Fruit fly (Drosophila melanogaster) whole organism, embryonic: ENCODE results near the gene CecB.

Source experiments
- Awh ChIP-seq: fragments of 200-800 bp; sonication (Bioruptor generic); IDR thresholded peaks from 2 replicates; pipeline ENCODE4, ENCODE4 v1.3.6; 2022; ENCODE audit warnings: missing biosample characterization, missing genetic modification characterization
- CG10543 ChIP-seq: fragments of 200-800 bp; sonication (Bioruptor generic); optimal IDR thresholded peaks from 3 replicates; lab custom pipeline; 2017; ENCODE audit warnings: missing biosample characterization, mild to moderate bottlenecking, missing genetic modification characterization, moderate library complexity
- CG10654 ChIP-seq: fragments of 200-800 bp; sonication (Bioruptor generic); optimal IDR thresholded peaks from 2 replicates; lab custom pipeline; 2016; ENCODE audit warnings: missing biosample characterization, missing genetic modification characterization
- CG11093 ChIP-seq: fragments of 200-800 bp; sonication (Bioruptor generic); IDR thresholded peaks from 3 replicates; pipeline ENCODE4 v1.3.6; 2022; ENCODE audit warnings: missing biosample characterization, missing genetic modification characterization
- CG11247 ChIP-seq: fragments of 200-800 bp; sonication (Bioruptor generic); IDR thresholded peaks from 2 replicates; pipeline ENCODE4 v1.3.6; 2022; ENCODE audit warnings: missing biosample characterization, missing genetic modification characterization
- CG13624 ChIP-seq: fragments of 200-800 bp; sonication (Bioruptor generic); optimal IDR thresholded peaks from 2 replicates; lab custom pipeline; 2016; ENCODE audit warnings: missing biosample characterization, missing genetic modification characterization
- CG14050 ChIP-seq: fragments of 200-800 bp; sonication (Bioruptor generic); IDR thresholded peaks from 3 replicates; pipeline ENCODE4 v1.3.6; 2022; ENCODE audit warnings: missing biosample characterization, missing genetic modification characterization
- CG14710 ChIP-seq: fragments of 200-800 bp; sonication (Bioruptor generic); optimal IDR thresholded peaks from 3 replicates; lab custom pipeline; 2019; ENCODE audit warnings: missing biosample characterization, mild to moderate bottlenecking, missing genetic modification characterization, moderate library complexity
- CG17912 ChIP-seq: fragments of 200-800 bp; sonication (Bioruptor generic); optimal IDR thresholded peaks from 2 replicates; lab custom pipeline; 2018; ENCODE audit warnings: missing biosample characterization, mild to moderate bottlenecking, missing genetic modification characterization
- CG18011 ChIP-seq: fragments of 200-800 bp; sonication (Bioruptor generic); optimal IDR thresholded peaks from 2 replicates; lab custom pipeline; 2017; ENCODE audit warnings: missing biosample characterization, missing genetic modification characterization, mild to moderate bottlenecking, moderate library complexity, missing genotype
- CG1832 ChIP-seq: fragments of 200-800 bp; sonication (Bioruptor generic); optimal IDR thresholded peaks from 2 replicates; lab custom pipeline; 2017; ENCODE audit warnings: missing biosample characterization, mild to moderate bottlenecking, missing genetic modification characterization, inconsistent platforms
- CG2116 ChIP-seq: fragments of 200-800 bp; sonication (Bioruptor generic); optimal IDR thresholded peaks from 3 replicates; lab custom pipeline; 2018; ENCODE audit warnings: missing biosample characterization, mild to moderate bottlenecking, missing genetic modification characterization
- CG31388 ChIP-seq: fragments of 200-800 bp; sonication (Bioruptor generic); optimal IDR thresholded peaks from 2 replicates; lab custom pipeline; 2016; ENCODE audit warnings: missing biosample characterization, missing genetic modification characterization
- CG31441 ChIP-seq: fragments of 200-800 bp; sonication (Bioruptor generic); IDR thresholded peaks from 2 replicates; pipeline ENCODE4 v1.3.6; 2022; ENCODE audit warnings: missing biosample characterization, missing genetic modification characterization
- CG3281 ChIP-seq: fragments of 200-800 bp; sonication (Bioruptor generic); optimal IDR thresholded peaks from 3 replicates; lab custom pipeline; 2017; ENCODE audit warnings: missing biosample characterization, mild to moderate bottlenecking, missing genetic modification characterization
- CG33213 ChIP-seq: fragments of 200-800 bp; sonication (Bioruptor generic); optimal IDR thresholded peaks from 3 replicates; lab custom pipeline; 2016; ENCODE audit warnings: missing biosample characterization, missing genetic modification characterization
- CG43689 ChIP-seq: fragments of 200-800 bp; sonication (Bioruptor generic); IDR thresholded peaks from 2 replicates; pipeline ENCODE4 v1.3.6; 2022; ENCODE audit warnings: missing biosample characterization, missing genetic modification characterization
- CG4424 ChIP-seq: fragments of 200-800 bp; sonication (Bioruptor generic); optimal IDR thresholded peaks from 3 replicates; lab custom pipeline; 2016; ENCODE audit warnings: missing biosample characterization, missing genetic modification characterization
- CG6272 ChIP-seq: fragments of 200-800 bp; sonication (Bioruptor generic); IDR thresholded peaks from 2 replicates; pipeline ENCODE4 v1.3.6; 2022; ENCODE audit warnings: missing biosample characterization, missing genetic modification characterization
- CG6683 ChIP-seq: fragments of 200-800 bp; sonication (Bioruptor generic); optimal IDR thresholded peaks from 2 replicates; lab custom pipeline; 2017; ENCODE audit warnings: missing biosample characterization, mild to moderate bottlenecking, missing genetic modification characterization, missing genetic modification reagents
- CG6813 ChIP-seq: fragments of 200-800 bp; sonication (Bioruptor generic); optimal IDR thresholded peaks from 2 replicates; lab custom pipeline; 2017; ENCODE audit warnings: missing biosample characterization, missing genetic modification characterization, mild to moderate bottlenecking, moderate library complexity, missing genetic modification reagents
- CG6854 ChIP-seq: fragments of 200-800 bp; sonication (Bioruptor generic); optimal IDR thresholded peaks from 3 replicates; lab custom pipeline; 2017; ENCODE audit warnings: missing biosample characterization, mild to moderate bottlenecking, missing genetic modification characterization
- CG7928 ChIP-seq: fragments of 200-800 bp; sonication (Bioruptor generic); optimal IDR thresholded peaks from 2 replicates; lab custom pipeline; 2017; ENCODE audit warnings: missing biosample characterization, mild to moderate bottlenecking, missing genetic modification characterization
- CG9797 ChIP-seq: fragments of 200-800 bp; sonication (Bioruptor generic); optimal IDR thresholded peaks from 3 replicates; lab custom pipeline; 2018; ENCODE audit warnings: missing biosample characterization, mild to moderate bottlenecking, missing genetic modification characterization
- Doc3 ChIP-seq: fragments of 200-800 bp; sonication (Bioruptor generic); IDR thresholded peaks from 3 replicates; pipeline ENCODE4 v1.3.6; 2022; ENCODE audit warnings: missing biosample characterization, missing genetic modification characterization; ENCODE audit not compliant: partially characterized antibody
- Elba2 ChIP-seq: fragments of 200-800 bp; sonication (Bioruptor generic); optimal IDR thresholded peaks from 3 replicates; lab custom pipeline; 2016; ENCODE audit warnings: missing biosample characterization, missing genetic modification characterization
- Hr39 ChIP-seq: fragments of >200 bp; optimal IDR thresholded peaks from 2 replicates; lab custom pipeline; 2017
- Meics ChIP-seq: fragments of 200-800 bp; sonication (Bioruptor generic); optimal IDR thresholded peaks from 2 replicates; lab custom pipeline; 2017; ENCODE audit warnings: missing biosample characterization, mild to moderate bottlenecking, missing genetic modification characterization
- Oli ChIP-seq: fragments of 200-800 bp; sonication (Bioruptor generic); optimal IDR thresholded peaks from 2 replicates; lab custom pipeline; 2018; ENCODE audit warnings: missing biosample characterization, mild to moderate bottlenecking, missing genetic modification characterization, moderate library complexity
- Opbp ChIP-seq: fragments of 200-800 bp; sonication (Bioruptor generic); IDR thresholded peaks from 3 replicates; pipeline ENCODE4 v1.3.6; 2022; ENCODE audit warnings: missing biosample characterization, missing genetic modification characterization; ENCODE audit not compliant: partially characterized antibody
- Poxn ChIP-seq: fragments of 200-800 bp; sonication (Bioruptor generic); IDR thresholded peaks from 2 replicates; pipeline ENCODE4 v1.3.6; 2022; ENCODE audit warnings: missing biosample characterization, missing genetic modification characterization
- Stat92E ChIP-seq, 3 experiments: fragments of >200 bp in 2 of 3; fragments of 200-800 bp in 1 of 3; sonication (Bioruptor generic) in 1 of 3; optimal IDR thresholded peaks; 2 replicates each; lab custom pipeline; 2017 to 2019; ENCODE audit warnings: missing biosample characterization in 3 of 3, missing genetic modification characterization in 3 of 3, mild to moderate bottlenecking in 1 of 3, moderate library complexity in 1 of 3
- ac ChIP-seq: fragments of 200-800 bp; sonication (Bioruptor generic); optimal IDR thresholded peaks from 3 replicates; lab custom pipeline; 2017; ENCODE audit warnings: missing biosample characterization, mild to moderate bottlenecking, missing genetic modification characterization
- amos ChIP-seq: fragments of 200-800 bp; sonication (Bioruptor generic); IDR thresholded peaks from 2 replicates; pipeline ENCODE4 v1.3.6; 2022; ENCODE audit warnings: missing biosample characterization, missing genetic modification characterization; ENCODE audit not compliant: partially characterized antibody
- ash1 ChIP-seq: fragments of 200-800 bp; sonication (Bioruptor generic); optimal IDR thresholded peaks from 2 replicates; lab custom pipeline; 2018; ENCODE audit warnings: missing biosample characterization, mild to moderate bottlenecking, missing genetic modification characterization
- bowl ChIP-seq: fragments of 200-800 bp; sonication (Bioruptor generic); IDR thresholded peaks from 2 replicates; pipeline ENCODE4 v1.3.6; 2022; ENCODE audit warnings: missing biosample characterization, missing genetic modification characterization
- crc ChIP-seq: fragments of 200-800 bp; sonication (Bioruptor generic); optimal IDR thresholded peaks from 2 replicates; lab custom pipeline; 2016; ENCODE audit warnings: missing biosample characterization, missing genetic modification characterization
- esg ChIP-seq: fragments of 200-800 bp; sonication (Bioruptor generic); conservative IDR thresholded peaks from 2 replicates; pipeline ENCODE4 v1.3.6; 2022; ENCODE audit warnings: missing biosample characterization, missing genetic modification characterization
- gsb ChIP-seq: fragments of 200-800 bp; sonication (Bioruptor generic); IDR thresholded peaks from 2 replicates; pipeline ENCODE4 v1.3.6; 2022; ENCODE audit warnings: missing biosample characterization, missing genetic modification characterization
- gsb-n ChIP-seq: fragments of 200-800 bp; sonication (Bioruptor generic); optimal IDR thresholded peaks from 3 replicates; lab custom pipeline; 2018; ENCODE audit warnings: missing biosample characterization, mild to moderate bottlenecking, missing genetic modification characterization
- h ChIP-seq: fragments of >200 bp; optimal IDR thresholded peaks from 2 replicates; lab custom pipeline; 2017
- hkb ChIP-seq, 2 experiments: fragments of 200-800 bp in 1 of 2; fragments of >200 bp in 1 of 2; sonication (Bioruptor generic) in 1 of 2; IDR thresholded peaks in 1 of 2; optimal IDR thresholded peaks in 1 of 2; 2 replicates each; pipeline versions ENCODE4 v1.3.6 to Lab custom; 2017 to 2022; ENCODE audit warnings: missing biosample characterization in 1 of 2, missing genetic modification characterization in 1 of 2
- lmd ChIP-seq: fragments of 200-800 bp; sonication (Bioruptor generic); IDR thresholded peaks from 2 replicates; pipeline ENCODE4 v1.3.6; 2022; ENCODE audit warnings: missing biosample characterization, missing genetic modification characterization
- lov ChIP-seq, 2 experiments: fragments of 200-800 bp in 1 of 2; fragments of >200 bp in 1 of 2; sonication (Bioruptor generic) in 1 of 2; IDR thresholded peaks in 1 of 2; optimal IDR thresholded peaks in 1 of 2; 2 replicates in 1 of 2; 3 replicates in 1 of 2; pipeline versions ENCODE4 v1.3.6 to Lab custom; 2017 to 2022; ENCODE audit warnings: missing biosample characterization in 1 of 2, missing genetic modification characterization in 1 of 2
- prd ChIP-seq, 3 experiments: fragments of >200 bp in 2 of 3; fragments of 200-800 bp in 1 of 3; sonication (Bioruptor generic) in 1 of 3; optimal IDR thresholded peaks in 2 of 3; IDR thresholded peaks in 1 of 3; 2 replicates in 2 of 3; 3 replicates in 1 of 3; pipeline versions ENCODE4 v1.3.6 to Lab custom; 2017 to 2022; ENCODE audit warnings: missing biosample characterization in 1 of 3, missing genetic modification characterization in 1 of 3
- shn ChIP-seq: fragments of 200-800 bp; sonication (Bioruptor generic); optimal IDR thresholded peaks from 3 replicates; lab custom pipeline; 2016; ENCODE audit warnings: missing biosample characterization, missing genetic modification characterization
- tin ChIP-seq: fragments of 200-800 bp; sonication (Bioruptor generic); optimal IDR thresholded peaks from 3 replicates; lab custom pipeline; 2016; ENCODE audit warnings: missing biosample characterization, missing genetic modification characterization
- wor ChIP-seq: fragments of 200-800 bp; sonication (Bioruptor generic); IDR thresholded peaks from 2 replicates; pipeline ENCODE4 v1.3.6; 2022; ENCODE audit warnings: missing biosample characterization, missing genetic modification characterization
- yki ChIP-seq: fragments of >200 bp; optimal IDR thresholded peaks from 3 replicates; lab custom pipeline; 2018
- zfh1 ChIP-seq: fragments of 200-800 bp; sonication (Bioruptor generic); IDR thresholded peaks from 3 replicates; pipeline ENCODE4 v1.3.6; 2022; ENCODE audit warnings: missing biosample characterization, missing genetic modification characterization

Gene CecB

dm6 chr3R:30195606-30196049 is 18.0 kb downstream of the CecB start (continued):
- no peak for TF ChIP-seq CG43689 (GFP tag; lab: Robert Waterston, UW)
- TF ChIP-seq CG1832 (GFP tag; lab: Kevin White, UChicago): no peak
- peak; percentile 93 for TF ChIP-seq CG7928 (GFP tag; lab: Kevin White, UChicago)
- peak; percentile 22 for TF ChIP-seq shn (GFP tag; lab: Kevin White, UChicago)
- TF ChIP-seq wor: no peak
- TF ChIP-seq gsb: no peak
- peak; percentile 49; the same call in 1 of the 3 replicates for TF ChIP-seq zfh1 (GFP tag; lab: Robert Waterston, UW)
- TF ChIP-seq CG4424 (GFP tag; lab: Kevin White, UChicago): peak; percentile 47
- no peak for TF ChIP-seq lov (optimal IDR thresholded peaks at IDR 0.05; lab: Kevin White, UChicago)
- peak; percentile 47; the same call in 1 of the 3 replicates for TF ChIP-seq lov (GFP tag; IDR thresholded peaks at IDR 0.05; lab: Robert Waterston, UW)
- peak; percentile 57 for TF ChIP-seq CG3281 (GFP tag; lab: Kevin White, UChicago)
- peak; percentile 62 for TF ChIP-seq Meics (GFP tag; lab: Kevin White, UChicago)
- TF ChIP-seq CG17912 (GFP tag; lab: Kevin White, UChicago): no peak
- no peak for TF ChIP-seq Stat92E (GFP tag; optimal IDR thresholded peaks at IDR 0.05; lab: Kevin White, UChicago)
- no peak for TF ChIP-seq CG10654 (GFP tag; lab: Kevin White, UChicago)
- TF ChIP-seq CG6813 (GFP tag; lab: Kevin White, UChicago): no peak
- no peak for TF ChIP-seq CG18011 (GFP tag; lab: Kevin White, UChicago)
- peak; percentile 0 for TF ChIP-seq CG2116
- no peak for TF ChIP-seq prd (optimal IDR thresholded peaks at IDR 0.05; lab: Kevin White, UChicago)
- TF ChIP-seq prd (GFP tag; IDR thresholded peaks at IDR 0.05; lab: Robert Waterston, UW): peak; percentile 69
- TF ChIP-seq Awh: 0 out of 2 replicates have a peak, but pooled peaks have one; percentile 5
- TF ChIP-seq CG10543: peak; percentile 67
- no peak for TF ChIP-seq Oli (tag; lab: Kevin White, UChicago)
- no peak for TF ChIP-seq CG13624 (GFP tag; lab: Kevin White, UChicago)
- TF ChIP-seq Poxn: no peak
- peak; percentile 54; the same call in 1 of the 2 replicates for TF ChIP-seq CG11247 (GFP tag; lab: Robert Waterston, UW)
- TF ChIP-seq tin (GFP tag; lab: Kevin White, UChicago): peak; percentile 42
- 0 out of 2 replicates have a peak, but pooled peaks have one; percentile 16 for TF ChIP-seq CG6272 (GFP tag; lab: Robert Waterston, UW)
- TF ChIP-seq yki (lab: Kevin White, UChicago): no peak
- TF ChIP-seq h (lab: Kevin White, UChicago): no peak
- peak; percentile 72 for TF ChIP-seq lmd (GFP tag; lab: Robert Waterston, UW)
- TF ChIP-seq Doc3 (GFP tag; lab: Robert Waterston, UW): no peak
- TF ChIP-seq CG14050 (GFP tag; lab: Robert Waterston, UW): peak; percentile 50; the same call in 1 of the 3 replicates
- TF ChIP-seq esg: no peak
- TF ChIP-seq gsb-n (tag; lab: Kevin White, UChicago): no peak
- no peak for TF ChIP-seq Elba2
- no peak for TF ChIP-seq ash1
- peak; percentile 10 for TF ChIP-seq CG6683
- TF ChIP-seq CG31388: no peak
- no peak for TF ChIP-seq Hr39
- no peak for TF ChIP-seq Opbp (GFP tag; lab: Robert Waterston, UW)
- TF ChIP-seq CG31441 (GFP tag; lab: Robert Waterston, UW): no peak
- peak; percentile 6 for TF ChIP-seq CG33213 (GFP tag; lab: Kevin White, UChicago)
- no peak for TF ChIP-seq ac (GFP tag; lab: Kevin White, UChicago)
- no peak for TF ChIP-seq CG14710 (tag; lab: Kevin White, UChicago)
- TF ChIP-seq hkb (optimal IDR thresholded peaks at IDR 0.05; lab: Kevin White, UChicago): no peak
- peak; percentile 33; the same call in 1 of the 2 replicates for TF ChIP-seq hkb (GFP tag; IDR thresholded peaks at IDR 0.05; lab: Robert Waterston, UW)
- no peak for TF ChIP-seq CG9797 (GFP tag; lab: Kevin White, UChicago)
- TF ChIP-seq crc (GFP tag; lab: Kevin White, UChicago): no peak
- no peak; the same call in 1 of the 2 replicates for TF ChIP-seq amos (GFP tag; lab: Robert Waterston, UW)
- no peak for TF ChIP-seq bowl (GFP tag; lab: Robert Waterston, UW)
- TF ChIP-seq CG11093 (GFP tag; lab: Robert Waterston, UW): 0 out of 3 replicates have a peak, but pooled peaks have one; percentile 28
- peak; percentile 25 for TF ChIP-seq CG6854 (GFP tag; lab: Kevin White, UChicago)
